Worm (Caenorhabditis elegans) whole organism, L1 larva: ENCODE data around the gene hlb-1.

ENCODE experiments used
- C04F5.9 ChIP-seq: sonication (generic microtip); optimal IDR thresholded peaks from 2 replicates; lab custom pipeline; 2016; ENCODE audit warnings: missing genetic modification characterization, missing compliant biosample characterization
- aha-1 ChIP-seq: fragments of 150-350 bp; optimal IDR thresholded peaks from 2 replicates; lab custom pipeline; 2014; ENCODE audit warnings: missing biosample characterization, missing genetic modification characterization
- alr-1 ChIP-seq: fragments of 200-800 bp; sonication (Bioruptor generic); optimal IDR thresholded peaks from 2 replicates; lab custom pipeline; 2018; ENCODE audit warnings: borderline replicate concordance, mild to moderate bottlenecking, missing genetic modification characterization, missing compliant biosample characterization
- aly-2 ChIP-seq: fragments of 150-350 bp; optimal IDR thresholded peaks from 2 replicates; lab custom pipeline; 2014; ENCODE audit warnings: missing biosample characterization, missing genetic modification characterization
- blmp-1 ChIP-seq: fragments of 150-350 bp; optimal IDR thresholded peaks from 2 replicates; lab custom pipeline; 2014; ENCODE audit warnings: missing biosample characterization, missing genetic modification characterization
- ceh-88 ChIP-seq: fragments of 200-800 bp; sonication (Bioruptor generic); IDR thresholded peaks from 2 replicates; pipeline ENCODE4 v1.3.6; 2022; ENCODE audit warnings: missing genetic modification characterization, missing compliant biosample characterization
- dsc-1 ChIP-seq: sonication (generic microtip); optimal IDR thresholded peaks from 2 replicates; lab custom pipeline; 2016; ENCODE audit warnings: mild to moderate bottlenecking, missing genetic modification characterization, missing compliant biosample characterization
- efl-1 ChIP-seq, 4 experiments: fragments of 150-350 bp; optimal IDR thresholded peaks in 3 of 4; peaks in 1 of 4; 1 replicate in 1 of 4; 2 replicates in 3 of 4; lab custom pipeline; 2014; ENCODE audit warnings: missing biosample characterization in 2 of 4, missing genetic modification characterization in 2 of 4, missing genetic modification reagents in 2 of 4
- egl-27 ChIP-seq, 2 experiments: fragments of 150-350 bp in 1 of 2; sonication (generic microtip); optimal IDR thresholded peaks; 3 replicates each; lab custom pipeline; 2017 to 2018; ENCODE audit warnings: missing biosample characterization in 2 of 2, missing genetic modification characterization in 2 of 2, missing genetic modification reagents in 2 of 2
- elt-2 ChIP-seq: sonication (generic microtip); optimal IDR thresholded peaks from 2 replicates; lab custom pipeline; 2016; ENCODE audit warnings: missing genetic modification characterization, mild to moderate bottlenecking, inconsistent platforms, missing compliant biosample characterization, missing genetic modification reagents
- fkh-10 ChIP-seq: sonication (generic microtip); optimal IDR thresholded peaks from 2 replicates; lab custom pipeline; 2017; ENCODE audit warnings: missing biosample characterization, missing genetic modification reagents, missing genetic modification characterization
- hlh-17 ChIP-seq: fragments of 200-800 bp; sonication (Bioruptor generic); optimal IDR thresholded peaks from 2 replicates; lab custom pipeline; 2018; ENCODE audit warnings: missing genetic modification characterization, mild to moderate bottlenecking, missing compliant biosample characterization, moderate library complexity, borderline replicate concordance
- hlh-4 ChIP-seq: sonication (generic microtip); optimal IDR thresholded peaks from 2 replicates; lab custom pipeline; 2016; ENCODE audit warnings: mild to moderate bottlenecking, missing genetic modification characterization, missing compliant biosample characterization
- isw-1 ChIP-seq: fragments of 200-800 bp; sonication (Bioruptor generic); IDR thresholded peaks from 2 replicates; pipeline ENCODE4 v1.3.6; 2022; ENCODE audit warnings: missing genetic modification characterization, missing compliant biosample characterization
- jun-1 ChIP-seq: fragments of 150-350 bp; optimal IDR thresholded peaks from 2 replicates; lab custom pipeline; 2014; ENCODE audit warnings: missing biosample characterization, missing genetic modification reagents, missing genetic modification characterization
- lin-14 ChIP-seq: fragments of 200-800 bp; sonication (Bioruptor generic); optimal IDR thresholded peaks from 2 replicates; lab custom pipeline; 2018; ENCODE audit warnings: mild to moderate bottlenecking, missing genetic modification characterization, moderate library complexity, missing compliant biosample characterization
- lin-39 ChIP-seq: fragments of 150-350 bp; optimal IDR thresholded peaks from 2 replicates; lab custom pipeline; 2014; ENCODE audit warnings: missing biosample characterization, missing genetic modification reagents, missing genetic modification characterization
- mdl-1 ChIP-seq, 2 experiments: fragments of 150-350 bp; optimal IDR thresholded peaks; 2 replicates each; lab custom pipeline; 2014 to 2017; ENCODE audit warnings: missing biosample characterization in 2 of 2, missing genetic modification characterization in 2 of 2, inconsistent platforms in 1 of 2
- mep-1 ChIP-seq: fragments of 150-350 bp; optimal IDR thresholded peaks from 2 replicates; lab custom pipeline; 2014; ENCODE audit warnings: missing biosample characterization, missing genetic modification characterization
- nhr-12 ChIP-seq: sonication (generic microtip); optimal IDR thresholded peaks from 2 replicates; lab custom pipeline; 2017; ENCODE audit warnings: missing biosample characterization, missing genetic modification characterization
- nhr-19 ChIP-seq: fragments of 200-800 bp; sonication (Bioruptor generic); conservative IDR thresholded peaks from 2 replicates; pipeline ENCODE4 v1.3.6; 2022; ENCODE audit warnings: missing genetic modification characterization, missing compliant biosample characterization
- nhr-28 ChIP-seq: fragments of 150-350 bp; optimal IDR thresholded peaks from 2 replicates; lab custom pipeline; 2014; ENCODE audit warnings: missing biosample characterization, missing genetic modification characterization
- nhr-47 ChIP-seq: sonication (generic microtip); optimal IDR thresholded peaks from 2 replicates; lab custom pipeline; 2016; ENCODE audit warnings: mild to moderate bottlenecking, missing genetic modification characterization, moderate library complexity, missing compliant biosample characterization
- nhr-71 ChIP-seq: sonication (generic microtip); optimal IDR thresholded peaks from 2 replicates; lab custom pipeline; 2016; ENCODE audit warnings: mild to moderate bottlenecking, missing genetic modification characterization, moderate library complexity, missing compliant biosample characterization
- nhr-77 ChIP-seq: fragments of 150-350 bp; optimal IDR thresholded peaks from 2 replicates; lab custom pipeline; 2014; ENCODE audit warnings: missing biosample characterization, missing genetic modification characterization
- snpc-4 ChIP-seq: fragments of 150-350 bp; optimal IDR thresholded peaks from 2 replicates; lab custom pipeline; 2014; ENCODE audit warnings: missing biosample characterization, missing genetic modification characterization
- sup-37 ChIP-seq: fragments of 200-800 bp; sonication (Bioruptor generic); optimal IDR thresholded peaks from 2 replicates; lab custom pipeline; 2018; ENCODE audit warnings: mild to moderate bottlenecking, missing genetic modification characterization, missing compliant biosample characterization
- unc-130 ChIP-seq: fragments of 150-350 bp; optimal IDR thresholded peaks from 2 replicates; lab custom pipeline; 2017; ENCODE audit warnings: missing biosample characterization, missing genetic modification characterization, inconsistent platforms
- unc-30 ChIP-seq: sonication (generic microtip); optimal IDR thresholded peaks from 2 replicates; lab custom pipeline; 2017; ENCODE audit warnings: missing biosample characterization, missing genetic modification characterization
- unc-62 ChIP-seq: fragments of 150-350 bp; optimal IDR thresholded peaks from 2 replicates; lab custom pipeline; 2014; ENCODE audit warnings: missing biosample characterization, missing genetic modification reagents, missing genetic modification characterization
- unc-86 ChIP-seq: sonication (generic microtip); optimal IDR thresholded peaks from 2 replicates; lab custom pipeline; 2016; ENCODE audit warnings: missing genetic modification characterization, missing compliant biosample characterization
- vab-15 ChIP-seq: sonication (generic microtip); optimal IDR thresholded peaks from 2 replicates; lab custom pipeline; 2017; ENCODE audit warnings: missing genotype, mild to moderate bottlenecking, missing genetic modification characterization, missing compliant biosample characterization
- xbp-1 ChIP-seq: sonication (generic microtip); optimal IDR thresholded peaks from 2 replicates; lab custom pipeline; 2016; ENCODE audit warnings: missing genetic modification characterization, missing compliant biosample characterization
- zag-1 ChIP-seq: fragments of 150-350 bp; optimal IDR thresholded peaks from 2 replicates; lab custom pipeline; 2014; ENCODE audit warnings: missing biosample characterization, missing genetic modification characterization
- zip-4 ChIP-seq: fragments of 200-800 bp; sonication (Bioruptor generic); optimal IDR thresholded peaks from 2 replicates; lab custom pipeline; 2018; ENCODE audit warnings: mild to moderate bottlenecking, missing genetic modification characterization, moderate library complexity, missing compliant biosample characterization
- ztf-11 ChIP-seq, 2 experiments: sonication (generic microtip); optimal IDR thresholded peaks; 2 replicates each; lab custom pipeline; 2016 to 2017; ENCODE audit warnings: missing genetic modification characterization in 2 of 2, missing biosample characterization in 1 of 2, missing compliant biosample characterization in 1 of 2

hlb-1 gene

DNA sequence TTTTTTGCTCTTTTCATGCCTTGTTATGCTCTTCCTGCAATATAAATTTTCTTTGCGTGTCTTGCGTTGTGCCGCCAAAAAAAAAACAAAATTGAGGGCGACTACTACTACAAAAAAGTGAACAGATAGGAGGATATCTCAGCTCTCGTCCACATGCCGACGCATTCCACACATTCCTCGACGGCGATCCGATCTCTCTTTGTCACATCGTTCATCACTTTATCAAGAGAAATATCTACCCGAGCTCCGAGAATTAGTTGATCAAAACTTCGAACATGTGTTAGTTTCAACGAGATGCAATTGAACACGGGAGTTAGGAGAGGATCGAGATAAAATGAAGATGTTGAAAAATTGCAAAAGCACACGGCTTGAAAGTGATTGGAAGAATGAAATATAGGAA lies 11.4 kb downstream of the hlb-1 start:
- TF ChIP-seq jun-1 (tag; lab: Kevin White, UChicago) (no peak), xbp-1 (no peak), nhr-28 (tag; lab: Kevin White, UChicago) (no peak), nhr-77 (tag; lab: Kevin White, UChicago) (no peak), lin-39 (tag; lab: Kevin White, UChicago) (no peak), elt-2 (tag; lab: Kevin White, UChicago) (no peak), isw-1 (GFP tag; lab: Robert Waterston, UW) (no peak), unc-86 (tag; lab: Kevin White, UChicago) (no peak), unc-62 (GFP tag; lab: Kevin White, UChicago) (no peak), C04F5.9 (tag; lab: Kevin White, UChicago) (no peak), mdl-1 (tag; optimal IDR thresholded peaks at IDR 0.05; lab: Kevin White, UChicago) (no peak), snpc-4 (tag; lab: Kevin White, UChicago) (no peak), nhr-47 (tag; lab: Kevin White, UChicago) (no peak), mep-1 (tag; lab: Kevin White, UChicago) (no peak), sup-37 (no peak)

DNA sequence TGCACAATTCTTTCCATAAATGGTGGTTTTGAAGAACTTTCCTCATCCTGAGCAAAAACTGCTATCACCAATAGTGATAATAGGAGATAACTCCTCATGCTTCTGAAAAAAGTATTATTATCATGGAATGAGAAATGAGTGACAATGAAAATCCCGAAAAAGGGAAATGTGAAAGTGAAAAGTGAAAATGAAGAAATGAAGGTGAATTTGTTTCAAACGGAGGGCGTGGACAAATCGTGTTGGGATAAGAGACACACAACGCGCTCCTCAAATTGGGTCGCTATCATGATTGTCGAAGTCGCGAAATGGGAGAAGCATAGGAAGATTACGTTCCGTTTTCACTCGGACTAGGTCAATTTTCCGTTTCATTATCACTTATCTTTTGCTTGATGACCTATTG lies 18.3 kb downstream of the hlb-1 start, which contains the start of gene M03B6.3:
TSS of gene M03B6.3 (minus strand) at position 102 of the 400 bp plus-strand sequence.
- TF ChIP-seq ceh-88 (GFP tag; lab: Robert Waterston, UW) (no peak), nhr-19 (GFP tag; lab: Robert Waterston, UW) (no peak), jun-1 (tag; lab: Kevin White, UChicago) (no peak), blmp-1 (tag; lab: Kevin White, UChicago) (peak; percentile 99)

DNA sequence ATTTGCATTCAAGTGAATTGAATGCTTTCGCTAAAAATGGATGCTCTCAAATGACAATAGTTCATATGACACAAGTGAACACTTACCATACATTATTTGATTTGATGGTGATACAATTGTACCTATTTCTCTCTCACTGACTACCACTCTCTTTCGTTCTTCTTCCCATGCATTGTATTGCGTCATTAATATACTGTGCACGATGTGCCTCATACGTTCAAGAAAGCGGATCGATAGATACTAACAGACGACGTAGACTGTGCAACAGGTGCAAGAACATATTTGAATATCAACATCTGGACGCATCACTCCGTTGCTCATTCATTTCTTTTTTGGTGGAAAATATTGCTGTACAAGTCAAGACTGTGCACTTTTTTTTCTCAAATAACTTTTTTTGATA lies 23.8 kb downstream of the hlb-1 start, which contains the start of gene M03B6.4:
TSS of gene M03B6.4 (plus strand) at position 149 of the 400 bp plus-strand sequence.
- no peak for TF ChIP-seq xbp-1
- TF ChIP-seq vab-15 (tag; lab: Kevin White, UChicago), result no peak
- TF ChIP-seq nhr-12 (tag; lab: Kevin White, UChicago), result no peak
- no peak for TF ChIP-seq alr-1 (tag; lab: Kevin White, UChicago)
- no peak for TF ChIP-seq zip-4 (GFP tag; lab: Kevin White, UChicago)
- TF ChIP-seq nhr-71 (tag; lab: Kevin White, UChicago), result no peak
- TF ChIP-seq elt-2 (tag; lab: Kevin White, UChicago), result no peak
- TF ChIP-seq zag-1 (tag; lab: Kevin White, UChicago), result no peak
- TF ChIP-seq hlh-17, result no peak
- TF ChIP-seq aly-2 (tag; lab: Kevin White, UChicago), result no peak
- TF ChIP-seq nhr-28 (tag; lab: Kevin White, UChicago), result no peak
- TF ChIP-seq, all 84 proteins: peak for 0

DNA sequence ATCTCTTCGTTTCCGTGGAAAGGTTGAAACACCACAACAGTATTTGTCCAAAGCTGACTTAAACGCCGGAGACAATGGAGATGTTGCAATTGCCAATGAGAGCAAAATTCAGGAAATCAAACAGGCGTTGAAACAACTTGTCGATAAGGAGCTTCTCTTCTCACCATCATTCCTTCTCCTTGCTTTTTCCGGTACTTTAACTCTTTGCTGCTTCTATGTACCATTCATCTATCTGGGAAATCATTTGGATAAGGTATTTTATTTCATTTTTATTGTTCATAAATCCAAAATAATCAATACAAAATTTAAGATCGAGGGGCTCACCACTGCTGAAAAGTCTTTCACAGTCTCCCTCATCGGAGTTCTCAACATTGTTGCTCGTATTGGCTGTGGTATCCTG lies 26.6 kb downstream of the hlb-1 start:
- TF ChIP-seq unc-30 (tag; lab: Kevin White, UChicago) (no peak), efl-1 (optimal IDR thresholded peaks at IDR 0.05; lab: Kevin White, UChicago) (no peak), efl-1 (GFP tag; optimal IDR thresholded peaks at IDR 0.05 in 1 of 2; lab: Kevin White, UChicago) (peak in 1 of 2 experiments; percentile 91), C04F5.9 (tag; lab: Kevin White, UChicago) (no peak), egl-27 (tag; optimal IDR thresholded peaks at IDR 0.05; lab: Kevin White, UChicago) (no peak), ztf-11 (tag; optimal IDR thresholded peaks at IDR 0.05; lab: Kevin White, UChicago) (no peak), aha-1 (tag; lab: Kevin White, UChicago) (no peak)

DNA sequence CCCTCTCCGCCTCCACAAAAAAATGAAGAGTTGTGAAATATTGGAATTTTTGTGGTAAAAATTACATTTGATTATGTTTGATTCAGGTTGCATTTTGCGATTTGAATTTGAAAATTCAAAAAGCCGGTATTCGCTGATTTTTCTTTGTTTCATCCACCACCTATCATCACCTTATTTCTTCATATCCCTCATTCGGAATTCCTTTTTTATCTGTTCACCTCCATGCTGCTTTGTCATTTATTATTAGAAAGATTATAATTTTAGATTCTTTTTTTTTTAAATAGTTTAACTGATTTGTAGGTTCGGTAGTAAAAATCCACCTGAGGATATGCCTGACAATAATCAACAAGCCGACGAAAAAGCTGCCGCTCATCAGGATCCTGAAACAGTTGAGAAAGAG lies 29.9 kb downstream of the hlb-1 start, which contains the start of gene mct-3:
TSS of gene mct-3 (plus strand) at position 301 of the 400 bp plus-strand sequence.
- TF ChIP-seq unc-30 (tag; lab: Kevin White, UChicago) (no peak), aly-2 (tag; lab: Kevin White, UChicago) (no peak), dsc-1 (tag; lab: Kevin White, UChicago) (no peak), lin-14 (GFP tag; lab: Kevin White, UChicago) (no peak), nhr-28 (tag; lab: Kevin White, UChicago) (no peak), unc-130 (tag; lab: Kevin White, UChicago) (no peak), hlh-4 (tag; lab: Kevin White, UChicago) (no peak), efl-1 (optimal IDR thresholded peaks at IDR 0.05; lab: Kevin White, UChicago) (no peak), efl-1 (GFP tag; optimal IDR thresholded peaks at IDR 0.05 in 1 of 2; lab: Kevin White, UChicago) (no peak), fkh-10 (GFP tag; lab: Kevin White, UChicago) (no peak)
